Worm (Caenorhabditis elegans): ENCODE data around the gene pinn-1.

pinn-1 gene

ce11 chrII:2894295-2894694, 5.5 kb upstream of the pinn-1 start, which contains the start of gene sqv-2:
TSS of gene sqv-2 (minus strand) at chrII:2894395.
- TF ChIP-seq lsy-2 (tag; optimal IDR thresholded peaks at IDR 0.05), result no peak
- TF ChIP-seq ceh-16 (tag; optimal IDR thresholded peaks at IDR 0.05), result no peak
- TF ChIP-seq elt-1 (tag; optimal IDR thresholded peaks at IDR 0.05), result no peak
- TF ChIP-seq fos-1 (tag; optimal IDR thresholded peaks at IDR 0.05), result no peak
- TF ChIP-seq lin-13 (GFP tag; optimal IDR thresholded peaks at IDR 0.05), result no peak
- TF ChIP-seq unc-62 (GFP tag; optimal IDR thresholded peaks at IDR 0.05), result no peak
- TF ChIP-seq mdl-1 (tag; optimal IDR thresholded peaks at IDR 0.05), result no peak
- no peak for TF ChIP-seq nhr-237 (tag; optimal IDR thresholded peaks at IDR 0.05)
- TF ChIP-seq nhr-11 (tag; optimal IDR thresholded peaks at IDR 0.05), result no peak
- no peak for TF ChIP-seq ama-1 (optimal IDR thresholded peaks at IDR 0.05)
- TF ChIP-seq elt-3 (tag; optimal IDR thresholded peaks at IDR 0.05), result no peak
- no peak for TF ChIP-seq C34F6.9 (tag; optimal IDR thresholded peaks at IDR 0.05)

ce11 chrII:2885518-2886449, 3.0 kb downstream of the pinn-1 start:
- TF ChIP-seq lin-13 (GFP tag; optimal IDR thresholded peaks at IDR 0.05) (no peak), unc-55 (GFP tag; optimal IDR thresholded peaks at IDR 0.05) (no peak), ceh-16 (tag; optimal IDR thresholded peaks at IDR 0.05) (no peak), ceh-82 (tag; optimal IDR thresholded peaks at IDR 0.05) (no peak), ztf-4 (tag; optimal IDR thresholded peaks at IDR 0.05) (no peak), F13H6.1 (tag; optimal IDR thresholded peaks at IDR 0.05) (no peak)

- no peak for TF ChIP-seq mbf-1 (tag; optimal IDR thresholded peaks at IDR 0.05)
- TF ChIP-seq ztf-11 (tag; optimal IDR thresholded peaks at IDR 0.05), result no peak
These were observed 4.0 kb downstream of the pinn-1 start, which contains the start of gene pigw-1 for ce11 chrII:2884810-2885209. TSS of gene pigw-1 (minus strand) at chrII:2884910.

ce11 chrII:2881088-2881487, 7.7 kb downstream of the pinn-1 start:
- TF ChIP-seq ceh-82 (tag; optimal IDR thresholded peaks at IDR 0.05) (no peak), C34F6.9 (tag; optimal IDR thresholded peaks at IDR 0.05) (no peak), peb-1 (tag; optimal IDR thresholded peaks at IDR 0.05) (no peak), ama-1 (optimal IDR thresholded peaks at IDR 0.05) (no peak), nhr-11 (tag; optimal IDR thresholded peaks at IDR 0.05) (no peak), mab-5 (tag; optimal IDR thresholded peaks at IDR 0.05) (no peak), gmeb-1 (tag; optimal IDR thresholded peaks at IDR 0.05) (no peak), nhr-237 (tag; optimal IDR thresholded peaks at IDR 0.05) (no peak), nhr-6 (tag; optimal IDR thresholded peaks at IDR 0.05) (no peak), nhr-77 (tag; optimal IDR thresholded peaks at IDR 0.05) (no peak), blmp-1 (tag; optimal IDR thresholded peaks at IDR 0.05; ENCODE audit: insufficient read depth) (no peak), sem-4 (tag; optimal IDR thresholded peaks at IDR 0.05) (no peak)

- TF ChIP-seq unc-55 (GFP tag; optimal IDR thresholded peaks at IDR 0.05) (no peak), sma-9 (GFP tag; optimal IDR thresholded peaks at IDR 0.05) (no peak), sma-9 (tag; optimal IDR thresholded peaks at IDR 0.05) (no peak), ZK546.5 (tag; optimal IDR thresholded peaks at IDR 0.05) (no peak), crh-2 (tag; optimal IDR thresholded peaks at IDR 0.05) (no peak), ztf-11 (tag; optimal IDR thresholded peaks at IDR 0.05) (no peak), snpc-4 (tag; optimal IDR thresholded peaks at IDR 0.05) (no peak), nhr-25 (tag; optimal IDR thresholded peaks at IDR 0.05) (no peak), lin-13 (GFP tag; optimal IDR thresholded peaks at IDR 0.05) (no peak), blmp-1 (tag; optimal IDR thresholded peaks at IDR 0.05; ENCODE audit: insufficient read depth) (no peak), gmeb-1 (tag; optimal IDR thresholded peaks at IDR 0.05) (no peak), nhr-23 (tag; optimal IDR thresholded peaks at IDR 0.05) (no peak), lin-39 (tag; optimal IDR thresholded peaks at IDR 0.05) (no peak), ztf-1 (GFP tag; conservative IDR thresholded peaks at IDR 0.05) (no peak)
These were observed 9.9 kb downstream of the pinn-1 start for ce11 chrII:2878909-2879308.
